Worm (Caenorhabditis elegans): ENCODE measurements around the gene B0454.6.

DNA sequence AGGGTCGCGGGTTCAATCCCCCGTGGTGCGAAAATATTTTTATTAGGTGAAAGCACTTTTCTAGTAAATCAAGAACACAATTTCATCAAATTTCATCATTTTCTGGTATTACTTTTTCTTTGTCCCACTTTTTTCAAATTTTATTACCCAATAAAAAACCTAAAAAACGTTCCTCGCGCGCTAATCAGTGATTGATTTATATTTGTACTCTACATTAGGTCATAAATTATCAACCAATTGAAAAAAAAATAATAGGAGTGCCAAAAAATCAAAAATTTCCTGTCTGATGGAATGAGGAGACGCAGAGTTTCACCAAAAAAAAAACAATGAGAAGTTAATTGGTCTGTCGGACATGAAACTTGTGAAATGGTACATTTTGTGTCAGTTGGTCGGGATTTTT lies 7.9 kb upstream of the B0454.6 start:
- TF ChIP-seq fos-1 (tag; optimal IDR thresholded peaks at IDR 0.05) (no peak), unc-62 (GFP tag; optimal IDR thresholded peaks at IDR 0.05) (no peak), skn-1 (tag; optimal IDR thresholded peaks at IDR 0.05) (no peak), nhr-237 (tag; optimal IDR thresholded peaks at IDR 0.05) (no peak), elt-1 (tag; optimal IDR thresholded peaks at IDR 0.05) (no peak), aly-2 (tag; optimal IDR thresholded peaks at IDR 0.05) (no peak), ztf-4 (tag; optimal IDR thresholded peaks at IDR 0.05) (no peak), ztf-11 (tag; optimal IDR thresholded peaks at IDR 0.05) (no peak), elt-3 (tag; optimal IDR thresholded peaks at IDR 0.05) (no peak)
